Fruit fly (Drosophila melanogaster): ENCODE measurements around the gene CG31211.
A peak's percentile ranks its signal among the peaks of the same experiment; 100 is the strongest.

CG31211 gene

DNA sequence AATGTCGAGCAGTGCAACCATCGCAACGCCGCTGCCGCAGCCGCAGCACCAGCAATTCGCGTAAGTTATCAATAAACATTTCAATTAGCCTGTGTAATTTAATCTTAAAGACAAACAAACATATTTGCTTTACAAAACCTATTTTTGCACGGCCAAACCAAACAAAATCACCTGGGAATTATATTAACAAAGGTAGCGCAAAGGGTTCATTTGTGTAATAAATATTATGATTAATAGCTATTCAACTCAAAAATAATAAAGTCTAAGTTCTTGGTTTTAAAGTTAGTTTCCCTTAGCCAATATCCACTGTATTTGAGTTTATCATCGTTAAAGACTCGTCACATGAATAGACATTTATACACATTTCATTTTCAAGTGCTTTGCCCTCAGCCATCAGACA is 19.7 kb downstream of the CG31211 start (continued):
- TF ChIP-seq vri (GFP tag; optimal IDR thresholded peaks at IDR 0.05), result no peak
- TF ChIP-seq Lpt (GFP tag; optimal IDR thresholded peaks at IDR 0.05), result peak; percentile 37
- TF ChIP-seq fd59A (GFP tag; optimal IDR thresholded peaks at IDR 0.05), result no peak
- TF ChIP-seq Sox14 (GFP tag; optimal IDR thresholded peaks at IDR 0.05), result peak; percentile 35
- TF ChIP-seq fkh (GFP tag; optimal IDR thresholded peaks at IDR 0.05), result no peak
- peak; percentile 9 for TF ChIP-seq CG10669 (GFP tag; optimal IDR thresholded peaks at IDR 0.05)
- peak; percentile 47 for TF ChIP-seq svp (GFP tag)

DNA sequence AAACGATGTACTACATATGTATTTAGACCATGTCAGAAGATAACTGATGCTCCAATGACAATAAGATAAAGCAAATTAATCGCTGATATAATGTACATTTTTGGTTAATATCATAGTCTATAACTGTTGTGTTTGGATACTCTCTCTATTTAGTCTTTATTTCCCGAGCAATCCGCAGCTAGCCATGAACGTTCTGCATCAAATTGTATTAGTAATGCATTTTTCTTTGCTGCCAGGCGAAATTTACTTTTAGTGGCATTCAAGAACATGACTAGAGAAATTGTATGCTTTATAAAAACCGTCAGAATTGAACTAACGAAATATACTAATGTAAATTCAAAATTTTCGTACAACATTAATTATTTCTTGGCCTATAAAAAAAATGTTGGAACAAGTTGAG is 21.9 kb downstream of the CG31211 start, which contains the start of gene GC2:
Gene GC2 (plus strand): TSS at position 301 of the 400 bp plus-strand sequence.
- no peak for TF ChIP-seq CG31627 (GFP tag; optimal IDR thresholded peaks at IDR 0.05)
- no peak for TF ChIP-seq CG3919 (GFP tag; optimal IDR thresholded peaks at IDR 0.05)
- no peak for TF ChIP-seq CG8119 (GFP tag; IDR thresholded peaks at IDR 0.05)
- TF ChIP-seq cyc (GFP tag; optimal IDR thresholded peaks at IDR 0.05), result no peak
- no peak for TF ChIP-seq CG6808 (GFP tag; optimal IDR thresholded peaks at IDR 0.05)
- TF ChIP-seq Ets21C (GFP tag; optimal IDR thresholded peaks at IDR 0.05), result no peak
- TF ChIP-seq fd59A (GFP tag; optimal IDR thresholded peaks at IDR 0.05), result no peak
- no peak for TF ChIP-seq lz (GFP tag; optimal IDR thresholded peaks at IDR 0.05)
- TF ChIP-seq CG8319 (GFP tag; optimal IDR thresholded peaks at IDR 0.05), result no peak
- no peak for TF ChIP-seq CG10669 (GFP tag; optimal IDR thresholded peaks at IDR 0.05)
- TF ChIP-seq Met (GFP tag; optimal IDR thresholded peaks at IDR 0.05), result no peak

DNA sequence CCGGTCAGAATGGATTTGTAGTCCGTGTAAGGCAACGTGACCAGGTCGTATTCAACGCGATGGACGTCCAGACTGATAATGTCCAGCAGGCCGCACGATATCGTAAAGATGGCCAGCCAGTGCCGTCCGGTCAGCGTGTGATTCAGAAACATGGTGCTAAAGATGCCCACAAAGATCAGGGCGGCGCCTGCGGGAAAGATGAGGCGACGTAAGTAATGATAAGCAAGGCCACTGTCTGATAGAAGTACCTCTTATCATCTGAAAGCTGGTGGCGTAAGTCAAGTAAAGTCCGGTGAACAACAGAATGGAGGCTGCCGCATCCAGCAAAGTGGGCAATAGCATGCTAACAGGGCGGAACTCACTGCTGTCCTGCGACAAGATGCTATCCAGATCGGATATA is 24.3 kb downstream of the CG31211 start:
- TF ChIP-seq svp (GFP tag), result peak; percentile 97
- no peak for TF ChIP-seq CG8119 (GFP tag; IDR thresholded peaks at IDR 0.05)
- TF ChIP-seq eg (GFP tag; IDR thresholded peaks at IDR 0.05), result no peak

dm6 chr3R:11974631-11975030 is 25.2 kb downstream of the CG31211 start, which contains the start of gene Tango9:
TSS of gene Tango9 (minus strand) at chr3R:11974910.
- TF ChIP-seq Met (GFP tag; optimal IDR thresholded peaks at IDR 0.05) (peak; percentile 58), acj6 (GFP tag; optimal IDR thresholded peaks at IDR 0.05) (peak; percentile 33), OdsH (GFP tag; optimal IDR thresholded peaks at IDR 0.05) (peak; percentile 4), svp (GFP tag) (peak; percentile 84), CG34406 (GFP tag; optimal IDR thresholded peaks at IDR 0.05) (peak; percentile 32), Ets21C (GFP tag; optimal IDR thresholded peaks at IDR 0.05) (no peak), CG1621 (tag; optimal IDR thresholded peaks at IDR 0.05) (peak; percentile 45), ss (GFP tag; optimal IDR thresholded peaks at IDR 0.05) (peak; percentile 9 to 47), Hr4 (GFP tag; optimal IDR thresholded peaks at IDR 0.05) (peak; percentile 6), fd59A (GFP tag; optimal IDR thresholded peaks at IDR 0.05) (no peak), fd85E (GFP tag; optimal IDR thresholded peaks at IDR 0.05) (no peak), CG8319 (GFP tag; optimal IDR thresholded peaks at IDR 0.05) (no peak), CG16779 (tag; optimal IDR thresholded peaks at IDR 0.05) (no peak), Sox15 (GFP tag; optimal IDR thresholded peaks at IDR 0.05) (no peak), CG10669 (GFP tag; optimal IDR thresholded peaks at IDR 0.05) (peak; percentile 1), Sox14 (GFP tag; optimal IDR thresholded peaks at IDR 0.05) (peak; percentile 80), pdm3 (GFP tag; optimal IDR thresholded peaks at IDR 0.05) (peak; percentile 31), CG6276 (GFP tag; optimal IDR thresholded peaks at IDR 0.05) (no peak), CG15336 (GFP tag; IDR thresholded peaks at IDR 0.05) (0 out of 2 replicates have a peak, but pooled peaks have one; percentile 25), CG31627 (GFP tag; optimal IDR thresholded peaks at IDR 0.05) (peak; percentile 59), CG3032 (tag; optimal IDR thresholded peaks at IDR 0.05) (peak; percentile 21), Ets96B (tag; optimal IDR thresholded peaks at IDR 0.05) (peak; percentile 47), salr (GFP tag; optimal IDR thresholded peaks at IDR 0.05) (no peak), cyc (GFP tag; optimal IDR thresholded peaks at IDR 0.05) (peak; percentile 63), lz (GFP tag; optimal IDR thresholded peaks at IDR 0.05) (peak; percentile 56), CG9139 (GFP tag; optimal IDR thresholded peaks at IDR 0.05) (no peak), CG11294 (GFP tag; IDR thresholded peaks at IDR 0.05) (no peak), Smox (GFP tag; optimal IDR thresholded peaks at IDR 0.05) (no peak), Eip93F (GFP tag; optimal IDR thresholded peaks at IDR 0.05) (no peak), CG8632 (GFP tag; optimal IDR thresholded peaks at IDR 0.05) (peak; percentile 12), dsx (GFP tag; optimal IDR thresholded peaks at IDR 0.05; ENCODE audit: poor library complexity, severe bottlenecking) (peak; percentile 24), CG6163 (GFP tag; IDR thresholded peaks at IDR 0.05) (peak; percentile 63; the same call in 2 of the 3 replicates), net (GFP tag; optimal IDR thresholded peaks at IDR 0.05) (peak; percentile 33), Sox102F (GFP tag; optimal IDR thresholded peaks at IDR 0.05) (peak; percentile 37), CG8119 (GFP tag; IDR thresholded peaks at IDR 0.05) (no peak), CG11902 (GFP tag; optimal IDR thresholded peaks at IDR 0.05) (peak; percentile 45), CG32006 (GFP tag; optimal IDR thresholded peaks at IDR 0.05) (no peak), eg (GFP tag; IDR thresholded peaks at IDR 0.05) (no peak), CG4318 (GFP tag; optimal IDR thresholded peaks at IDR 0.05) (no peak)

All from whole organism, prepupa.